1 fruit fly cellular context compared by ENCODE assay signal in the genomic region with DNA sequence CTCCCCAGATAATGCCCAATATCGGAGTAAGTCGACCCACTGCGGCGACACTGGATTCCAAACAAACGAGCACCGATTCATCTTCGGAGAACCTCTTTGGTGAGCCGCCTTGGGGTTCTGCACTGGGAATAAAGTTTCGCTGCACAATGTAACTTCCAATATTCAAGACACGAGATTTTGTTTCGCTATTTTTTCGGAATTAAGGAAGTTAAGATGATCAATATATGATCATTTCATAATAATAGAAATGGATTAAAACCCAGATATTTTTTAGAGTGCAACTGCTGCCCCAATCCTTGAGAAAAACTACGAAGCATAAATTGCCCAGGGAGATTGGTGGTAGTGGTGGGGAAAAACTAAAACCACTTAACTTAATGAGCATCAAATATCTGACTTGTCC.
TF ChIP-seq lines count a peak whose summit lies in the region.

No protein-coding gene starts in this region.

TF ChIP-seq in whole organism, embryonic, 481 proteins besides CTCF, POLR2A, EP300 and RAD21 (continued from another document):
- TF ChIP-seq zfh1 (GFP tag; IDR thresholded peaks at IDR 0.05; lab: Robert Waterston, UW): peak; percentile 77
- peak; percentile 7 for TF ChIP-seq ems (GFP tag; optimal IDR thresholded peaks at IDR 0.05; lab: Kevin White, UChicago)
- no peak for TF ChIP-seq gcm (GFP tag; optimal IDR thresholded peaks at IDR 0.05; lab: Kevin White, UChicago)
- peak; percentile 56 for TF ChIP-seq CG17359 (tag; optimal IDR thresholded peaks at IDR 0.05; lab: Kevin White, UChicago)
- TF ChIP-seq dmrt99B (tag; optimal IDR thresholded peaks at IDR 0.05; lab: Kevin White, UChicago): peak; percentile 62
- peak; percentile 76 for TF ChIP-seq Awh (GFP tag; IDR thresholded peaks at IDR 0.05; lab: Robert Waterston, UW)
- TF ChIP-seq lab (GFP tag; optimal IDR thresholded peaks at IDR 0.05; lab: Kevin White, UChicago): peak; percentile 6
- peak; percentile 74 for TF ChIP-seq nmo (GFP tag; optimal IDR thresholded peaks at IDR 0.05; lab: Kevin White, UChicago)
- no peak for TF ChIP-seq CG1832 (GFP tag; optimal IDR thresholded peaks at IDR 0.05; lab: Kevin White, UChicago)
- TF ChIP-seq CG8089 (GFP tag; optimal IDR thresholded peaks at IDR 0.05; lab: Kevin White, UChicago): no peak
- no peak for TF ChIP-seq salm (tag; optimal IDR thresholded peaks at IDR 0.05; lab: Kevin White, UChicago)
- no peak for TF ChIP-seq Doc2 (GFP tag; IDR thresholded peaks at IDR 0.05; lab: Robert Waterston, UW)
- TF ChIP-seq kah (GFP tag; optimal IDR thresholded peaks at IDR 0.05; lab: Kevin White, UChicago): no peak
- no peak for TF ChIP-seq CG11093 (GFP tag; IDR thresholded peaks at IDR 0.05; lab: Robert Waterston, UW)
- TF ChIP-seq CG30403 (GFP tag; optimal IDR thresholded peaks at IDR 0.05; lab: Kevin White, UChicago): peak; percentile 28
- peak; percentile 9 for TF ChIP-seq CG5245 (GFP tag; optimal IDR thresholded peaks at IDR 0.05; lab: Kevin White, UChicago)
- peak; percentile 65 for TF ChIP-seq CG31441 (GFP tag; IDR thresholded peaks at IDR 0.05; lab: Robert Waterston, UW)
- no peak for TF ChIP-seq CG9876 (GFP tag; optimal IDR thresholded peaks at IDR 0.05; lab: Kevin White, UChicago)
- no peak for TF ChIP-seq vnd (GFP tag; IDR thresholded peaks at IDR 0.05; lab: Robert Waterston, UW; ENCODE audit: partially characterized antibody)
- TF ChIP-seq Sox100B (GFP tag; optimal IDR thresholded peaks at IDR 0.05; lab: Kevin White, UChicago): peak; percentile 35
- TF ChIP-seq CG14050 (GFP tag; IDR thresholded peaks at IDR 0.05; lab: Robert Waterston, UW): no peak
- TF ChIP-seq croc (GFP tag; conservative IDR thresholded peaks at IDR 0.05; lab: Robert Waterston, UW): peak; percentile 38; the same call in 1 of the 3 replicates
- TF ChIP-seq ase (GFP tag; IDR thresholded peaks at IDR 0.05; lab: Robert Waterston, UW): 0 out of 3 replicates have a peak, but pooled peaks have one; percentile 20
- peak; percentile 9 for TF ChIP-seq CG18476 (GFP tag; optimal IDR thresholded peaks at IDR 0.05; lab: Kevin White, UChicago)
- peak; percentile 73 for TF ChIP-seq phol (tag; optimal IDR thresholded peaks at IDR 0.05; lab: Kevin White, UChicago)
- TF ChIP-seq sc (optimal IDR thresholded peaks at IDR 0.05; lab: Kevin White, UChicago): no peak
- peak; percentile 21 for TF ChIP-seq sc (GFP tag; optimal IDR thresholded peaks at IDR 0.05; lab: Kevin White, UChicago)
- peak; percentile 57; the same call in 1 of the 2 replicates for TF ChIP-seq Xrp1 (GFP tag; IDR thresholded peaks at IDR 0.05; lab: Robert Waterston, UW)
- peak; percentile 70 for TF ChIP-seq CG14710 (tag; optimal IDR thresholded peaks at IDR 0.05; lab: Kevin White, UChicago)
- no peak for TF ChIP-seq prd (optimal IDR thresholded peaks at IDR 0.05; lab: Kevin White, UChicago)
- TF ChIP-seq prd (GFP tag; IDR thresholded peaks at IDR 0.05; lab: Robert Waterston, UW): peak; percentile 63; the same call in 2 of the 3 replicates
- peak; percentile 1 for TF ChIP-seq nerfin-1 (tag; optimal IDR thresholded peaks at IDR 0.05; lab: Kevin White, UChicago)
- 0 out of 3 replicates have a peak, but pooled peaks have one; percentile 30 for TF ChIP-seq CG2199 (GFP tag; IDR thresholded peaks at IDR 0.05; lab: Robert Waterston, UW)
- TF ChIP-seq slou (GFP tag; optimal IDR thresholded peaks at IDR 0.05; lab: Kevin White, UChicago): no peak
- no peak for TF ChIP-seq crp (GFP tag; optimal IDR thresholded peaks at IDR 0.05; lab: Kevin White, UChicago)
- TF ChIP-seq knrl (GFP tag; IDR thresholded peaks at IDR 0.05; lab: Robert Waterston, UW; ENCODE audit: partially characterized antibody): no peak
- peak; percentile 25; the same call in 1 of the 2 replicates for TF ChIP-seq CG1024 (GFP tag; IDR thresholded peaks at IDR 0.05; lab: Robert Waterston, UW)
- no peak for TF ChIP-seq grau (tag; optimal IDR thresholded peaks at IDR 0.05; lab: Kevin White, UChicago)
- no peak for TF ChIP-seq z (GFP tag; IDR thresholded peaks at IDR 0.05; lab: Robert Waterston, UW)
- peak; percentile 21 for TF ChIP-seq stwl (tag; optimal IDR thresholded peaks at IDR 0.05; lab: Kevin White, UChicago)
- no peak for TF ChIP-seq Oli (tag; optimal IDR thresholded peaks at IDR 0.05; lab: Kevin White, UChicago)
- no peak for TF ChIP-seq zen2 (GFP tag; IDR thresholded peaks at IDR 0.05; lab: Robert Waterston, UW; ENCODE audit: partially characterized antibody)
- TF ChIP-seq pum (GFP tag; optimal IDR thresholded peaks at IDR 0.05; lab: Kevin White, UChicago): peak; percentile 8
- no peak for TF ChIP-seq pita (GFP tag; optimal IDR thresholded peaks at IDR 0.05; lab: Kevin White, UChicago)
- TF ChIP-seq sens (GFP tag; lab: Kevin White, UChicago): peak; percentile 95
- TF ChIP-seq aop (GFP tag; IDR thresholded peaks at IDR 0.05; lab: Robert Waterston, UW): no peak
- no peak for TF ChIP-seq CG2129 (GFP tag; IDR thresholded peaks at IDR 0.05; lab: Robert Waterston, UW; ENCODE audit: partially characterized antibody)
- TF ChIP-seq CG32772 (GFP tag; IDR thresholded peaks at IDR 0.05; lab: Robert Waterston, UW): peak; percentile 44; the same call in 1 of the 2 replicates
- peak; percentile 10 for TF ChIP-seq CG6254 (GFP tag; optimal IDR thresholded peaks at IDR 0.05; lab: Kevin White, UChicago)
- peak; percentile 48 for TF ChIP-seq Ptx1 (GFP tag; IDR thresholded peaks at IDR 0.05; lab: Robert Waterston, UW)
- peak; percentile 45 for TF ChIP-seq CG4820 (GFP tag; optimal IDR thresholded peaks at IDR 0.05; lab: Kevin White, UChicago)
- TF ChIP-seq CG16863 (GFP tag; optimal IDR thresholded peaks at IDR 0.05; lab: Kevin White, UChicago): peak; percentile 4
- no peak for TF ChIP-seq Vsx1 (GFP tag; optimal IDR thresholded peaks at IDR 0.05; lab: Kevin White, UChicago)
- no peak for TF ChIP-seq org-1 (GFP tag; optimal IDR thresholded peaks at IDR 0.05; lab: Kevin White, UChicago)
- no peak for TF ChIP-seq MTF-1 (GFP tag; optimal IDR thresholded peaks at IDR 0.05; lab: Kevin White, UChicago; ENCODE audit: borderline replicate concordance)
- TF ChIP-seq CG7963 (GFP tag; IDR thresholded peaks at IDR 0.05; lab: Robert Waterston, UW; ENCODE audit: partially characterized antibody): no peak
- peak; percentile 26 to 40 for TF ChIP-seq Pdp1 (GFP tag; optimal IDR thresholded peaks at IDR 0.05; lab: Kevin White, UChicago)
- TF ChIP-seq dpn (GFP tag; optimal IDR thresholded peaks at IDR 0.05; lab: Kevin White, UChicago): peak in 1 of 2 experiments; percentile 50
- TF ChIP-seq CG16815 (GFP tag; optimal IDR thresholded peaks at IDR 0.05; lab: Kevin White, UChicago): no peak
- no peak for TF ChIP-seq Mes4 (GFP tag; optimal IDR thresholded peaks at IDR 0.05; lab: Kevin White, UChicago)
